Worm (Caenorhabditis elegans): ENCODE results near the gene grd-7.
A peak's percentile ranks its signal among the peaks of the same experiment; 100 is the strongest.

grd-7 gene

ce11 chrX:7234074-7234453 lies 35.2 kb downstream of the grd-7 start:
- no peak for TF ChIP-seq rcor-1 (GFP tag; IDR thresholded peaks at IDR 0.05)

ce11 chrX:7233127-7234073 lies 35.9 kb downstream of the grd-7 start:
- no peak for TF ChIP-seq egl-44 (GFP tag; IDR thresholded peaks at IDR 0.05)
- TF ChIP-seq nfyb-1 (GFP tag; IDR thresholded peaks at IDR 0.05) = 0 out of 2 replicates have a peak, but pooled peaks have one; percentile 40
- peak; percentile 70 for TF ChIP-seq nhr-80 (tag; optimal IDR thresholded peaks at IDR 0.05)
- 0 out of 2 replicates have a peak, but pooled peaks have one; percentile 42 for TF ChIP-seq Y53G8AR.9 (GFP tag; conservative IDR thresholded peaks at IDR 0.05)
- TF ChIP-seq K12H6.12 (tag; optimal IDR thresholded peaks at IDR 0.05) = no peak
- peak in 1 of 2 experiments; percentile 21 for TF ChIP-seq let-607 (tag; optimal IDR thresholded peaks at IDR 0.05)

- peak in 1 of 2 experiments; percentile 23 for TF ChIP-seq let-607 (tag; optimal IDR thresholded peaks at IDR 0.05)
- no peak for TF ChIP-seq akir-1 (GFP tag; optimal IDR thresholded peaks at IDR 0.05)
- TF ChIP-seq Y53F4B.3 (GFP tag; IDR thresholded peaks at IDR 0.05) = no peak
- no peak for TF ChIP-seq fkh-3 (tag; optimal IDR thresholded peaks at IDR 0.05)
- TF ChIP-seq madf-6 (GFP tag; IDR thresholded peaks at IDR 0.05) = peak; percentile 80
- TF ChIP-seq ztf-28 (GFP tag; IDR thresholded peaks at IDR 0.05) = 0 out of 2 replicates have a peak, but pooled peaks have one; percentile 45
- TF ChIP-seq egl-18 (GFP tag; IDR thresholded peaks at IDR 0.05) = no peak
- no peak for TF ChIP-seq T07F8.4 (tag; optimal IDR thresholded peaks at IDR 0.05)
- TF ChIP-seq pbrm-1 (GFP tag; IDR thresholded peaks at IDR 0.05) = 0 out of 2 replicates have a peak, but pooled peaks have one; percentile 27
- TF ChIP-seq Y56A3A.18 (GFP tag; IDR thresholded peaks at IDR 0.05) = no peak
- no peak for TF ChIP-seq B0261.1 (tag; optimal IDR thresholded peaks at IDR 0.05)
- TF ChIP-seq Y79H2A.3 (GFP tag; conservative IDR thresholded peaks at IDR 0.05) = no peak
- TF ChIP-seq chd-7 (tag; optimal IDR thresholded peaks at IDR 0.05) = peak; percentile 49
- TF ChIP-seq die-1 (tag; optimal IDR thresholded peaks at IDR 0.05) = no peak
- no peak for TF ChIP-seq K11D2.4 (GFP tag; IDR thresholded peaks at IDR 0.05)
- TF ChIP-seq snpc-3.4 (tag; optimal IDR thresholded peaks at IDR 0.05) = no peak
- peak in 1 of 3 experiments; percentile 11 for TF ChIP-seq lin-35 (GFP tag; optimal IDR thresholded peaks at IDR 0.05)
- no peak for TF ChIP-seq ceh-79 (tag; optimal IDR thresholded peaks at IDR 0.05)
- no peak for TF ChIP-seq cebp-1 (GFP tag; IDR thresholded peaks at IDR 0.05)
- TF ChIP-seq cebp-1 (tag; optimal IDR thresholded peaks at IDR 0.05) = peak; percentile 51
- TF ChIP-seq ceh-40 (GFP tag; IDR thresholded peaks at IDR 0.05) = no peak
- TF ChIP-seq hlh-12 (tag; optimal IDR thresholded peaks at IDR 0.05) = no peak
- TF ChIP-seq ekl-4 (GFP tag; IDR thresholded peaks at IDR 0.05) = 0 out of 2 replicates have a peak, but pooled peaks have one; percentile 32
- peak; percentile 40 for TF ChIP-seq xnd-1 (tag; optimal IDR thresholded peaks at IDR 0.05)
- peak; percentile 68 for TF ChIP-seq dox-1 (GFP tag; IDR thresholded peaks at IDR 0.05)
- TF ChIP-seq nhr-80 (tag; optimal IDR thresholded peaks at IDR 0.05) = peak; percentile 59
- peak; percentile 5 for TF ChIP-seq dpl-1 (GFP tag; optimal IDR thresholded peaks at IDR 0.05)
- peak; percentile 27 for TF ChIP-seq lin-54 (GFP tag; optimal IDR thresholded peaks at IDR 0.05)
- TF ChIP-seq snpc-4 (GFP tag; optimal IDR thresholded peaks at IDR 0.05) = no peak
- TF ChIP-seq snpc-4 (tag; optimal IDR thresholded peaks at IDR 0.05) = peak in 1 of 4 experiments; percentile 2
- no peak for TF ChIP-seq egl-44 (GFP tag; IDR thresholded peaks at IDR 0.05)
- no peak for TF ChIP-seq hmg-20 (GFP tag; IDR thresholded peaks at IDR 0.05)
- TF ChIP-seq ama-1 (optimal IDR thresholded peaks at IDR 0.05) = peak; percentile 83
- TF ChIP-seq ama-1 (GFP tag; optimal IDR thresholded peaks at IDR 0.05) = no peak
- TF ChIP-seq unc-130 (GFP tag; optimal IDR thresholded peaks at IDR 0.05) = no peak
- TF ChIP-seq madf-3 (GFP tag; IDR thresholded peaks at IDR 0.05) = no peak
- TF ChIP-seq hmg-1.2 (GFP tag; IDR thresholded peaks at IDR 0.05) = peak; percentile 92
- peak; percentile 36 for TF ChIP-seq attf-5 (GFP tag; optimal IDR thresholded peaks at IDR 0.05)
These were observed 37.0 kb downstream of the grd-7 start for ce11 chrX:7232158-7232822.
